Fruit fly (Drosophila melanogaster): Measurements from ENCODE around the gene para.

Gene para

DNA sequence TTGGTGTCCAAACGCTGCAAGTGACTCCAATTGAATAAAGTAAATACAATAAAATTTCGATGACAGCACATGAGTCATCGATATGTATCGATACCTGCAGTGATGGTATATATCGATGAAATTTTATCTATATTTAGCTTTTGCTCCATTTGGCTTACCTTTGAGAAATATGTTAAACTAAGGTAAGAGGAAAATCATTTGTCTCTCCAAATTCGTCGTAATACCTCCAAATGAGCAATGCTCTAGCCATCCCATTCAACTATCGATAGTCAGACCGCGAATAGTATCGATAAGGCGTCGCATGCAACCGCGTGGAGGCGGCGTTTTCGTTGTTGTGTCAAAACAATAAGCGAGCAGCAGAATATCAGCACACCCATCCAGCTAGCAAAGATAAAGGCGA lies 91.7 kb downstream of the para start, which contains the start of the genes Cdc50 and rngo (continued):
- peak; percentile 69 for TF ChIP-seq CG3995 (GFP tag; optimal IDR thresholded peaks at IDR 0.05)
- no peak for TF ChIP-seq grau (tag; optimal IDR thresholded peaks at IDR 0.05)
- TF ChIP-seq nerfin-1 (tag; optimal IDR thresholded peaks at IDR 0.05): no peak
- TF ChIP-seq Nf-YB (GFP tag; optimal IDR thresholded peaks at IDR 0.05): no peak
- TF ChIP-seq CG17829 (tag; optimal IDR thresholded peaks at IDR 0.05): peak; percentile 37
- no peak for TF ChIP-seq CG17359 (tag; optimal IDR thresholded peaks at IDR 0.05)
- no peak for TF ChIP-seq D (optimal IDR thresholded peaks at IDR 0.05)
- TF ChIP-seq D (GFP tag; optimal IDR thresholded peaks at IDR 0.05): no peak
- no peak for TF ChIP-seq peb (GFP tag; IDR thresholded peaks at IDR 0.05)
- no peak for TF ChIP-seq PHDP (tag; optimal IDR thresholded peaks at IDR 0.05)
- peak; percentile 62 for TF ChIP-seq stwl (tag; optimal IDR thresholded peaks at IDR 0.05)
- TF ChIP-seq CG6272 (GFP tag; IDR thresholded peaks at IDR 0.05): peak; percentile 27; the same call in 1 of the 2 replicates
- TF ChIP-seq mirr (GFP tag; optimal IDR thresholded peaks at IDR 0.05): no peak
- TF ChIP-seq tin (GFP tag; optimal IDR thresholded peaks at IDR 0.05): no peak
- TF ChIP-seq hkb (optimal IDR thresholded peaks at IDR 0.05): no peak
- no peak for TF ChIP-seq hkb (GFP tag; IDR thresholded peaks at IDR 0.05)
- peak; percentile 96 for TF ChIP-seq nerfin-2 (GFP tag; IDR thresholded peaks at IDR 0.05; ENCODE audit: partially characterized antibody)
- no peak for TF ChIP-seq Side (GFP tag; optimal IDR thresholded peaks at IDR 0.05)
- peak; percentile 60 for TF ChIP-seq Max (GFP tag; optimal IDR thresholded peaks at IDR 0.05)
- TF ChIP-seq CG9817 (tag; optimal IDR thresholded peaks at IDR 0.05): no peak
- peak; percentile 15 for TF ChIP-seq MESR4 (GFP tag; optimal IDR thresholded peaks at IDR 0.05)
- TF ChIP-seq gce (GFP tag; IDR thresholded peaks at IDR 0.05): no peak
- TF ChIP-seq CG3847 (GFP tag; IDR thresholded peaks at IDR 0.05): peak; percentile 37; the same call in 1 of the 2 replicates
- TF ChIP-seq Sin3A (optimal IDR thresholded peaks at IDR 0.05): peak; percentile 90
- peak; percentile 52 for TF ChIP-seq gfzf (GFP tag; optimal IDR thresholded peaks at IDR 0.05)
- TF ChIP-seq Taf1 (GFP tag; IDR thresholded peaks at IDR 0.05): no peak
- TF ChIP-seq z (GFP tag; IDR thresholded peaks at IDR 0.05): no peak
- TF ChIP-seq cas (GFP tag; IDR thresholded peaks at IDR 0.05): no peak
- TF ChIP-seq CG17328 (GFP tag; IDR thresholded peaks at IDR 0.05): no peak
- TF ChIP-seq Hmr (GFP tag; optimal IDR thresholded peaks at IDR 0.05): no peak
- TF ChIP-seq Ada2b (GFP tag; IDR thresholded peaks at IDR 0.05): no peak
- no peak for TF ChIP-seq Spps (tag; optimal IDR thresholded peaks at IDR 0.05)
- no peak for TF ChIP-seq her (GFP tag; optimal IDR thresholded peaks at IDR 0.05)
- no peak for TF ChIP-seq ind (GFP tag; optimal IDR thresholded peaks at IDR 0.05)
- no peak for TF ChIP-seq Doc2 (GFP tag; IDR thresholded peaks at IDR 0.05)
- TF ChIP-seq Dref (GFP tag; IDR thresholded peaks at IDR 0.05): peak; percentile 81
- TF ChIP-seq Chrac-16 (GFP tag; optimal IDR thresholded peaks at IDR 0.05): no peak
- TF ChIP-seq crol (GFP tag; IDR thresholded peaks at IDR 0.05): no peak
- TF ChIP-seq CG8359 (GFP tag; optimal IDR thresholded peaks at IDR 0.05; ENCODE audit: borderline replicate concordance): no peak
- TF ChIP-seq chinmo (GFP tag; IDR thresholded peaks at IDR 0.05; ENCODE audit: partially characterized antibody): peak; percentile 91
- TF ChIP-seq Tbp (GFP tag; optimal IDR thresholded peaks at IDR 0.05): no peak
- no peak for TF ChIP-seq CG16863 (GFP tag; optimal IDR thresholded peaks at IDR 0.05)
- no peak for TF ChIP-seq CG6813 (GFP tag; optimal IDR thresholded peaks at IDR 0.05)
- TF ChIP-seq CG12299 (tag; optimal IDR thresholded peaks at IDR 0.05): peak; percentile 6
- no peak for TF ChIP-seq CG8944 (GFP tag; optimal IDR thresholded peaks at IDR 0.05)
- no peak for TF ChIP-seq Eip74EF (GFP tag; optimal IDR thresholded peaks at IDR 0.05)
- TF ChIP-seq pan (optimal IDR thresholded peaks at IDR 0.05): no peak
- no peak for TF ChIP-seq pan (GFP tag; optimal IDR thresholded peaks at IDR 0.05 in 1 of 2, IDR thresholded peaks at IDR 0.05 in 1 of 2)
- TF ChIP-seq Lhr (GFP tag; optimal IDR thresholded peaks at IDR 0.05): no peak
- TF ChIP-seq ato (GFP tag; IDR thresholded peaks at IDR 0.05; ENCODE audit: partially characterized antibody): peak; percentile 91
- TF ChIP-seq knrl (GFP tag; IDR thresholded peaks at IDR 0.05; ENCODE audit: partially characterized antibody): peak; percentile 98
- TF ChIP-seq CG11398 (GFP tag; optimal IDR thresholded peaks at IDR 0.05): no peak

All from whole organism, embryonic.